Worm (Caenorhabditis elegans) whole organism, mixed stage, embryonic: Measurements from ENCODE around the gene srj-52.
A peak's percentile ranks its signal among the peaks of the same experiment; 100 is the strongest.

Experiments
- M03D4.4 ChIP-seq: sonication (generic microtip); optimal IDR thresholded peaks from 2 replicates; lab custom pipeline; 2017; ENCODE audit warnings: mild to moderate bottlenecking, missing genetic modification characterization, missing compliant biosample characterization
- blmp-1 ChIP-seq: fragments of 150-350 bp; optimal IDR thresholded peaks from 2 replicates; lab custom pipeline; 2014; ENCODE audit warnings: missing biosample characterization, missing genetic modification characterization
- ceh-39 ChIP-seq: fragments of 150-350 bp; optimal IDR thresholded peaks from 2 replicates; lab custom pipeline; 2014; ENCODE audit warnings: missing biosample characterization, missing genetic modification characterization
- ceh-43 ChIP-seq: fragments of 200-800 bp; sonication (Bioruptor generic); optimal IDR thresholded peaks from 2 replicates; lab custom pipeline; 2018; ENCODE audit warnings: mild to moderate bottlenecking, missing genetic modification characterization, moderate library complexity, missing compliant biosample characterization
- ceh-83 ChIP-seq: fragments of 200-800 bp; sonication (Bioruptor generic); optimal IDR thresholded peaks from 2 replicates; lab custom pipeline; 2018; ENCODE audit warnings: mild to moderate bottlenecking, missing genetic modification characterization, missing compliant biosample characterization
- ces-1 ChIP-seq: fragments of 150-350 bp; optimal IDR thresholded peaks from 2 replicates; lab custom pipeline; 2014; ENCODE audit warnings: missing biosample characterization, missing genetic modification reagents, missing genetic modification characterization
- cnd-1 ChIP-seq: fragments of 200-800 bp; sonication (Bioruptor generic); optimal IDR thresholded peaks from 2 replicates; lab custom pipeline; 2018; ENCODE audit warnings: mild to moderate bottlenecking, missing genetic modification characterization, missing compliant biosample characterization
- drap-1 ChIP-seq: fragments of 200-800 bp; sonication (Bioruptor generic); optimal IDR thresholded peaks from 3 replicates; lab custom pipeline; 2018; ENCODE audit warnings: mild to moderate bottlenecking, missing genetic modification characterization, missing compliant biosample characterization
- elt-1 ChIP-seq: sonication (generic microtip); optimal IDR thresholded peaks from 2 replicates; lab custom pipeline; 2017; ENCODE audit warnings: missing genetic modification characterization, mild to moderate bottlenecking, missing compliant biosample characterization, antibody characterized with exemption, moderate library complexity, borderline replicate concordance; ENCODE audit not compliant: insufficient read depth
- elt-3 ChIP-seq: fragments of 150-350 bp; optimal IDR thresholded peaks from 2 replicates; lab custom pipeline; 2014; ENCODE audit warnings: missing biosample characterization, missing genetic modification characterization
- flh-1 ChIP-seq: fragments of 200-800 bp; sonication (Bioruptor generic); optimal IDR thresholded peaks from 2 replicates; lab custom pipeline; 2018; ENCODE audit warnings: mild to moderate bottlenecking, missing genetic modification characterization, moderate library complexity, missing compliant biosample characterization
- ham-2 ChIP-seq: fragments of 200-800 bp; sonication (Bioruptor generic); optimal IDR thresholded peaks from 2 replicates; lab custom pipeline; 2018; ENCODE audit warnings: mild to moderate bottlenecking, missing genetic modification characterization, missing compliant biosample characterization
- hlh-1 ChIP-seq: fragments of 150-350 bp; optimal IDR thresholded peaks from 2 replicates; lab custom pipeline; 2014; ENCODE audit warnings: missing biosample characterization, missing genetic modification reagents, missing genetic modification characterization
- lin-13 ChIP-seq: fragments of 150-350 bp; optimal IDR thresholded peaks from 2 replicates; lab custom pipeline; 2014; ENCODE audit warnings: missing biosample characterization, missing genetic modification characterization
- lin-32 ChIP-seq: fragments of 200-800 bp; sonication (Bioruptor generic); optimal IDR thresholded peaks from 2 replicates; lab custom pipeline; 2018; ENCODE audit warnings: mild to moderate bottlenecking, missing genetic modification characterization, missing compliant biosample characterization
- lsy-2 ChIP-seq: fragments of 150-350 bp; optimal IDR thresholded peaks from 2 replicates; lab custom pipeline; 2014; ENCODE audit warnings: missing biosample characterization, missing genetic modification characterization
- mab-5 ChIP-seq: fragments of 150-350 bp; optimal IDR thresholded peaks from 2 replicates; lab custom pipeline; 2014; ENCODE audit warnings: missing biosample characterization, missing genetic modification characterization
- mep-1 ChIP-seq: fragments of 150-350 bp; optimal IDR thresholded peaks from 2 replicates; lab custom pipeline; 2017; ENCODE audit warnings: missing biosample characterization, missing genetic modification reagents, missing genetic modification characterization, inconsistent platforms
- mls-2 ChIP-seq: sonication (generic microtip); optimal IDR thresholded peaks from 2 replicates; lab custom pipeline; 2016; ENCODE audit warnings: mild to moderate bottlenecking, missing genetic modification characterization, moderate library complexity, missing compliant biosample characterization
- nhr-12 ChIP-seq: fragments of 150-350 bp; optimal IDR thresholded peaks from 2 replicates; lab custom pipeline; 2014; ENCODE audit warnings: missing biosample characterization, missing genetic modification characterization
- nhr-2 ChIP-seq: fragments of 150-350 bp; optimal IDR thresholded peaks from 2 replicates; lab custom pipeline; 2014; ENCODE audit warnings: missing biosample characterization, missing genetic modification characterization
- nhr-237 ChIP-seq: fragments of 150-350 bp; optimal IDR thresholded peaks from 2 replicates; lab custom pipeline; 2014; ENCODE audit warnings: missing biosample characterization, missing genetic modification characterization
- nhr-28 ChIP-seq: fragments of 150-350 bp; optimal IDR thresholded peaks from 2 replicates; lab custom pipeline; 2014; ENCODE audit warnings: missing biosample characterization, missing genetic modification characterization
- nhr-76 ChIP-seq: sonication (generic microtip); optimal IDR thresholded peaks from 2 replicates; lab custom pipeline; 2017; ENCODE audit warnings: missing biosample characterization, missing genetic modification characterization
- pha-4 ChIP-seq: fragments of 150-350 bp; optimal IDR thresholded peaks from 2 replicates; lab custom pipeline; 2018; ENCODE audit warnings: missing biosample characterization, missing genetic modification reagents, missing genetic modification characterization
- sem-2 ChIP-seq: fragments of 200-800 bp; sonication (Bioruptor generic); optimal IDR thresholded peaks from 2 replicates; lab custom pipeline; 2018; ENCODE audit warnings: mild to moderate bottlenecking, missing genetic modification characterization, missing compliant biosample characterization
- snpc-4 ChIP-seq: fragments of 150-350 bp; optimal IDR thresholded peaks from 2 replicates; lab custom pipeline; 2014; ENCODE audit warnings: missing biosample characterization, missing genetic modification characterization
- tbx-8 ChIP-seq: fragments of 200-800 bp; sonication (Bioruptor generic); optimal IDR thresholded peaks from 2 replicates; lab custom pipeline; 2018; ENCODE audit warnings: mild to moderate bottlenecking, missing genetic modification characterization, moderate library complexity, missing compliant biosample characterization
- unc-120 ChIP-seq: sonication (generic microtip); optimal IDR thresholded peaks from 2 replicates; lab custom pipeline; 2017; ENCODE audit warnings: missing genetic modification characterization, missing compliant biosample characterization; ENCODE audit not compliant: poor library complexity, severe bottlenecking
- unc-39 ChIP-seq: fragments of 150-350 bp; optimal IDR thresholded peaks from 2 replicates; lab custom pipeline; 2014; ENCODE audit warnings: missing biosample characterization, missing genetic modification characterization
- unc-62 ChIP-seq: fragments of 150-350 bp; optimal IDR thresholded peaks from 2 replicates; lab custom pipeline; 2014; ENCODE audit warnings: missing biosample characterization, missing genetic modification reagents, missing genetic modification characterization
- zip-8 ChIP-seq: fragments of 150-350 bp; optimal IDR thresholded peaks from 2 replicates; lab custom pipeline; 2014; ENCODE audit warnings: missing biosample characterization, missing genetic modification characterization
- ztf-11 ChIP-seq: fragments of 150-350 bp; optimal IDR thresholded peaks from 2 replicates; lab custom pipeline; 2014; ENCODE audit warnings: missing biosample characterization, missing genetic modification characterization

Gene srj-52

ce11 chrV:731330-731729 lies 35.5 kb upstream of the srj-52 start:
- peak; percentile 91 for TF ChIP-seq unc-120 (tag; lab: Kevin White, UChicago)
- TF ChIP-seq M03D4.4 (tag; lab: Kevin White, UChicago) = peak; percentile 41
- TF ChIP-seq elt-1 (tag; lab: Kevin White, UChicago) = no peak
- TF ChIP-seq drap-1 (GFP tag; lab: Kevin White, UChicago) = peak; percentile 11
- peak; percentile 98 for TF ChIP-seq hlh-1 (tag; lab: Kevin White, UChicago)
- TF ChIP-seq ceh-39 (tag; lab: Kevin White, UChicago) = no peak
- TF ChIP-seq nhr-2 (tag; lab: Kevin White, UChicago) = peak; percentile 89
- peak; percentile 87 for TF ChIP-seq unc-62 (GFP tag; lab: Kevin White, UChicago)

- TF ChIP-seq mab-5 (tag; lab: Kevin White, UChicago) = no peak
- no peak for TF ChIP-seq ceh-83 (GFP tag; lab: Kevin White, UChicago)
- TF ChIP-seq nhr-76 = no peak
- TF ChIP-seq unc-120 (tag; lab: Kevin White, UChicago) = no peak
- TF ChIP-seq lin-32 = no peak
- TF ChIP-seq ham-2 = no peak
- no peak for TF ChIP-seq unc-39 (tag; lab: Kevin White, UChicago)
- TF ChIP-seq ceh-39 (tag; lab: Kevin White, UChicago) = no peak
- no peak for TF ChIP-seq mls-2
- no peak for TF ChIP-seq blmp-1
- TF ChIP-seq elt-3 (tag; lab: Kevin White, UChicago) = no peak
- no peak for TF ChIP-seq tbx-8 (GFP tag; lab: Kevin White, UChicago)
- TF ChIP-seq snpc-4 (tag; lab: Kevin White, UChicago) = no peak
- no peak for TF ChIP-seq ces-1 (GFP tag; lab: Kevin White, UChicago)
- no peak for TF ChIP-seq pha-4
- TF ChIP-seq M03D4.4 (tag; lab: Kevin White, UChicago) = no peak
- TF ChIP-seq lin-13 (tag; lab: Kevin White, UChicago) = no peak
- TF ChIP-seq nhr-237 (tag; lab: Kevin White, UChicago) = no peak
- no peak for TF ChIP-seq lsy-2 (tag; lab: Kevin White, UChicago)
These were observed 34.4 kb upstream of the srj-52 start for ce11 chrV:730216-730615.

ce11 chrV:728822-729493 lies 33.1 kb upstream of the srj-52 start:
- TF ChIP-seq nhr-2 (tag; lab: Kevin White, UChicago) = no peak
- TF ChIP-seq hlh-1 (tag; lab: Kevin White, UChicago) = peak; percentile 2
- TF ChIP-seq snpc-4 (tag; lab: Kevin White, UChicago) = no peak
- TF ChIP-seq lin-32 = no peak
- no peak for TF ChIP-seq nhr-28 (tag; lab: Kevin White, UChicago)
- no peak for TF ChIP-seq cnd-1 (tag; lab: Kevin White, UChicago)
- no peak for TF ChIP-seq nhr-12 (tag; lab: Kevin White, UChicago)
- no peak for TF ChIP-seq lsy-2 (tag; lab: Kevin White, UChicago)
- TF ChIP-seq tbx-8 (GFP tag; lab: Kevin White, UChicago) = no peak

- TF ChIP-seq drap-1 (GFP tag; lab: Kevin White, UChicago) (no peak), lin-13 (tag; lab: Kevin White, UChicago) (no peak), hlh-1 (tag; lab: Kevin White, UChicago) (peak; percentile 69), nhr-28 (tag; lab: Kevin White, UChicago) (no peak), unc-39 (tag; lab: Kevin White, UChicago) (no peak), mep-1 (tag; lab: Kevin White, UChicago) (no peak), ceh-43 (no peak), ceh-39 (tag; lab: Kevin White, UChicago) (no peak), nhr-76 (no peak), pha-4 (no peak), ceh-83 (GFP tag; lab: Kevin White, UChicago) (no peak), flh-1 (GFP tag; lab: Kevin White, UChicago) (no peak), mab-5 (tag; lab: Kevin White, UChicago) (peak; percentile 54), zip-8 (tag; lab: Kevin White, UChicago) (no peak), M03D4.4 (tag; lab: Kevin White, UChicago) (no peak), lin-32 (no peak), sem-2 (no peak), ces-1 (GFP tag; lab: Kevin White, UChicago) (no peak), unc-120 (tag; lab: Kevin White, UChicago) (peak; percentile 72), nhr-2 (tag; lab: Kevin White, UChicago) (no peak), unc-62 (GFP tag; lab: Kevin White, UChicago) (peak; percentile 66), elt-1 (tag; lab: Kevin White, UChicago) (no peak), cnd-1 (tag; lab: Kevin White, UChicago) (no peak), ztf-11 (tag; lab: Kevin White, UChicago) (no peak), lsy-2 (tag; lab: Kevin White, UChicago) (no peak), blmp-1 (no peak)
These were observed 31.9 kb upstream of the srj-52 start, which contains the start of the genes icl-1 and srh-2 for ce11 chrV:727484-728351. TSS of gene icl-1 (minus strand) at chrV:728004. TSS of gene srh-2 (plus strand) at chrV:728301.
